Worm (Caenorhabditis elegans) whole organism, L4 larva: ENCODE measurements around the gene F58G1.3.
A peak's percentile ranks its signal among the peaks of the same experiment; 100 is the strongest.

ENCODE experiments used
- F10B5.3 ChIP-seq: sonication (generic microtip); optimal IDR thresholded peaks from 2 replicates; lab custom pipeline; 2016; ENCODE audit warnings: mild to moderate bottlenecking, missing genetic modification characterization, missing compliant biosample characterization
- Y48G9A.11 ChIP-seq: fragments of 200-800 bp; sonication (Bioruptor generic); IDR thresholded peaks from 2 replicates; pipeline ENCODE4 v1.3.6; 2022; ENCODE audit warnings: missing genetic modification reagents, missing genetic modification characterization, missing compliant biosample characterization
- aha-1 ChIP-seq: fragments of 150-350 bp; peaks from one replicate; lab custom pipeline; 2014; ENCODE audit warnings: missing biosample characterization, missing genetic modification characterization
- ama-1 ChIP-seq: fragments of 150-350 bp; optimal IDR thresholded peaks from 2 replicates; lab custom pipeline; 2014; ENCODE audit warnings: inconsistent platforms, mixed read lengths
- ceh-20 ChIP-seq: fragments of 200-800 bp; sonication (Bioruptor generic); IDR thresholded peaks from 2 replicates; pipeline ENCODE4 v1.3.6; 2022; ENCODE audit warnings: missing genetic modification reagents, missing genetic modification characterization, missing compliant biosample characterization
- ceh-32 ChIP-seq: sonication (generic microtip); optimal IDR thresholded peaks from 2 replicates; lab custom pipeline; 2016; ENCODE audit warnings: mild to moderate bottlenecking, missing genetic modification characterization, missing compliant biosample characterization; ENCODE audit not compliant: poor library complexity
- ceh-82 ChIP-seq: sonication (generic microtip); optimal IDR thresholded peaks from 2 replicates; lab custom pipeline; 2017; ENCODE audit warnings: missing biosample characterization, missing genetic modification characterization
- ces-1 ChIP-seq: fragments of 150-350 bp; sonication (generic microtip); optimal IDR thresholded peaks from 4 replicates; lab custom pipeline; 2014; ENCODE audit warnings: missing biosample characterization, missing genetic modification reagents, missing genetic modification characterization
- daf-16 ChIP-seq, 3 experiments: sonication (generic microtip); optimal IDR thresholded peaks; 2 replicates each; lab custom pipeline; 2016 to 2017; ENCODE audit warnings: missing genetic modification characterization in 3 of 3, missing genetic modification reagents in 3 of 3, mild to moderate bottlenecking in 2 of 3, missing compliant biosample characterization in 2 of 3, missing biosample characterization in 1 of 3, moderate library complexity in 1 of 3
- daf-8 ChIP-seq: fragments of 200-800 bp; sonication (Bioruptor generic); IDR thresholded peaks from 2 replicates; pipeline ENCODE4 v1.3.6; 2022; ENCODE audit warnings: missing genetic modification characterization, missing compliant biosample characterization
- dmd-6 ChIP-seq: fragments of 200-800 bp; sonication (Bioruptor generic); IDR thresholded peaks from 2 replicates; pipeline ENCODE4 v1.3.6; 2022; ENCODE audit warnings: missing genetic modification reagents, missing genetic modification characterization, missing compliant biosample characterization
- duxl-1 ChIP-seq: sonication (generic microtip); optimal IDR thresholded peaks from 2 replicates; lab custom pipeline; 2016; ENCODE audit warnings: mild to moderate bottlenecking, missing genetic modification characterization, moderate library complexity, missing compliant biosample characterization; ENCODE audit not compliant: poor library complexity
- egl-43 ChIP-seq: fragments of 200-800 bp; sonication (Bioruptor generic); IDR thresholded peaks from 2 replicates; pipeline ENCODE4 v1.3.6; 2022; ENCODE audit warnings: missing genetic modification reagents, missing genetic modification characterization, missing compliant biosample characterization
- gei-8 ChIP-seq: fragments of 200-800 bp; sonication (Bioruptor generic); optimal IDR thresholded peaks from 2 replicates; lab custom pipeline; 2018; ENCODE audit warnings: mild to moderate bottlenecking, missing genetic modification characterization, missing compliant biosample characterization
- hlh-11 ChIP-seq: fragments of 200-800 bp; sonication (Bioruptor generic); optimal IDR thresholded peaks from 2 replicates; lab custom pipeline; 2018; ENCODE audit warnings: mild to moderate bottlenecking, missing genetic modification characterization, missing compliant biosample characterization
- hmg-1.1 ChIP-seq: fragments of 200-800 bp; sonication (Bioruptor generic); IDR thresholded peaks from 2 replicates; pipeline ENCODE4 v1.3.6; 2022; ENCODE audit warnings: missing genetic modification reagents, missing genetic modification characterization, missing compliant biosample characterization
- jun-1 ChIP-seq: fragments of 150-350 bp; optimal IDR thresholded peaks from 2 replicates; lab custom pipeline; 2014; ENCODE audit warnings: missing biosample characterization, missing genetic modification reagents, missing genetic modification characterization
- lim-7 ChIP-seq: fragments of 200-800 bp; sonication (Bioruptor generic); IDR thresholded peaks from 2 replicates; pipeline ENCODE4 v1.3.6; 2022; ENCODE audit warnings: missing genetic modification characterization, missing compliant biosample characterization
- madf-9 ChIP-seq: fragments of 200-800 bp; sonication (Bioruptor generic); conservative IDR thresholded peaks from 2 replicates; pipeline ENCODE4 v1.3.6; 2022; ENCODE audit warnings: missing genetic modification reagents, missing genetic modification characterization, missing compliant biosample characterization
- mes-2 ChIP-seq: sonication (generic microtip); optimal IDR thresholded peaks from 2 replicates; lab custom pipeline; 2016; ENCODE audit warnings: missing genotype, mild to moderate bottlenecking, missing genetic modification characterization, missing compliant biosample characterization; ENCODE audit not compliant: poor library complexity, severe bottlenecking
- nhr-10 ChIP-seq: fragments of 150-350 bp; optimal IDR thresholded peaks from 2 replicates; lab custom pipeline; 2014; ENCODE audit warnings: missing biosample characterization, missing genetic modification characterization
- nhr-111 ChIP-seq: fragments of 200-800 bp; sonication (Bioruptor generic); optimal IDR thresholded peaks from 2 replicates; lab custom pipeline; 2018; ENCODE audit warnings: mild to moderate bottlenecking, missing genetic modification characterization, missing compliant biosample characterization
- nhr-77 ChIP-seq: fragments of 150-350 bp; optimal IDR thresholded peaks from 2 replicates; lab custom pipeline; 2014; ENCODE audit warnings: missing biosample characterization, missing genetic modification characterization
- php-3 ChIP-seq: fragments of 200-800 bp; sonication (Bioruptor generic); IDR thresholded peaks from 2 replicates; pipeline ENCODE4 v1.3.6; 2022; ENCODE audit warnings: missing genetic modification reagents, missing genetic modification characterization, missing compliant biosample characterization
- pqm-1 ChIP-seq: sonication (generic microtip); optimal IDR thresholded peaks from 2 replicates; lab custom pipeline; 2017; ENCODE audit warnings: missing biosample characterization, missing genetic modification characterization
- rbr-2 ChIP-seq: sonication (generic microtip); optimal IDR thresholded peaks from 2 replicates; lab custom pipeline; 2016; ENCODE audit warnings: missing genotype, missing genetic modification characterization, missing compliant biosample characterization
- saeg-2 ChIP-seq: fragments of 200-800 bp; sonication (Bioruptor generic); IDR thresholded peaks from 2 replicates; pipeline ENCODE4 v1.3.6; 2022; ENCODE audit warnings: missing genetic modification reagents, missing genetic modification characterization, missing compliant biosample characterization
- tra-1 ChIP-seq: fragments of 200-800 bp; sonication (Bioruptor generic); IDR thresholded peaks from 2 replicates; pipeline ENCODE4 v1.3.6; 2022; ENCODE audit warnings: missing genetic modification reagents, missing genetic modification characterization, missing compliant biosample characterization
- zip-11 ChIP-seq: fragments of 200-800 bp; sonication (Bioruptor generic); IDR thresholded peaks from 2 replicates; pipeline ENCODE4 v1.3.6; 2022; ENCODE audit warnings: missing genetic modification characterization, missing compliant biosample characterization

Gene F58G1.3

ce11 chrII:12878697-12879096 lies 49.4 kb downstream of the F58G1.3 start (continued):
- no peak for TF ChIP-seq jun-1
- TF ChIP-seq Y48G9A.11 (GFP tag; lab: Robert Waterston, UW), result no peak
- TF ChIP-seq F10B5.3, result no peak
- no peak for TF ChIP-seq rbr-2 (tag; lab: Kevin White, UChicago)
- TF ChIP-seq zip-11 (GFP tag; lab: Robert Waterston, UW), result no peak
- peak; percentile 56 for TF ChIP-seq nhr-10
- TF ChIP-seq duxl-1 (tag; lab: Kevin White, UChicago), result no peak
- no peak for TF ChIP-seq ceh-82 (tag; lab: Kevin White, UChicago)
- peak; percentile 93 for TF ChIP-seq dmd-6
- no peak for TF ChIP-seq ces-1
- TF ChIP-seq ama-1 (lab: Kevin White, UChicago), result peak; percentile 14
- peak; percentile 72 for TF ChIP-seq nhr-77 (tag; lab: Kevin White, UChicago)
- no peak for TF ChIP-seq egl-43 (GFP tag; lab: Robert Waterston, UW)
- no peak for TF ChIP-seq saeg-2 (GFP tag; lab: Robert Waterston, UW)
- TF ChIP-seq madf-9, result 0 out of 2 replicates have a peak, but pooled peaks have one; percentile 18
- TF ChIP-seq pqm-1 (tag; lab: Kevin White, UChicago), result peak; percentile 75
- peak; percentile 66 for TF ChIP-seq php-3 (GFP tag; lab: Robert Waterston, UW)
- peak; percentile 85 for TF ChIP-seq tra-1 (GFP tag; lab: Robert Waterston, UW)
- TF ChIP-seq hlh-11, result peak; percentile 95
- TF ChIP-seq mes-2 (tag; lab: Kevin White, UChicago), result peak; percentile 43
- TF ChIP-seq lim-7, result no peak
- TF ChIP-seq gei-8 (GFP tag; lab: Kevin White, UChicago), result peak; percentile 41

DNA sequence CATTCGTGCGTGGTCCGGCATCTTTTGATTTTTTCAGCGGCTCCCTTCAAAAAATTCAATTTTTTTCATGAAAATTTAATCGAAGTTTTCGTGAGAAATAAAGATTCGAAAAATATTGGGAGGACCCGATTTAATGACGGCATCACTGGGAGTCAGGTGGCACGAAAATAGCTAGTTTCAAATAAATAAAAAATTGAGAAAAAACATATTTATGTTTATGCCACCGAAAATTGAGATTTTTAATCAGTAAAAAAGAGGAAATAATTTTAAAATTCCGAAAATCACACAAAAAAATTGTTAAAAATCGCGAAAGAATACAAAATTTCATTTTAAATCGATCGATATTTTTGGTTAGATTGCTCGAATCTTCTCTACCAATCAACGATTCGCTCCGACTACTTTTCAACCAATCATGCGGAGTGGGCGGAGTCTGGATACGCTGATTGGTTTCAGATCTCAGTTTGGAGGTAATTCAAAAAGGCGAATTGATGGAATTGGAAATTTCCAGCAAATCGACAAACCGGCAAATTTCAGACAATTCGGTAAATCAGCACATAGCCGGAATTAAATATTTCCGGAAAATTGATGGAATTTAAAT lies 50.0 kb downstream of the F58G1.3 start, which contains the start of gene gsy-1:
TSS of gene gsy-1 (minus strand) at position 51 of the 598 bp plus-strand sequence.
- no peak for TF ChIP-seq aha-1 (tag; lab: Kevin White, UChicago)
- TF ChIP-seq ceh-32 (tag; lab: Kevin White, UChicago), result no peak
- TF ChIP-seq hmg-1.1 (GFP tag; lab: Robert Waterston, UW), result no peak
- TF ChIP-seq nhr-111, result no peak
- TF ChIP-seq saeg-2 (GFP tag; lab: Robert Waterston, UW), result no peak
- TF ChIP-seq daf-8 (GFP tag; lab: Robert Waterston, UW), result no peak
- peak in 1 of 2 experiments; percentile 52 for TF ChIP-seq daf-16 (GFP tag; optimal IDR thresholded peaks at IDR 0.05; lab: Kevin White, UChicago)
- no peak for TF ChIP-seq daf-16 (tag; optimal IDR thresholded peaks at IDR 0.05; lab: Kevin White, UChicago)
- TF ChIP-seq ceh-20 (GFP tag; lab: Robert Waterston, UW), result no peak
